Worm (Caenorhabditis elegans): ENCODE data around the gene npp-22.

ce11 chrV:11773934-11774333 is 40.7 kb upstream of the npp-22 start:
- peak; percentile 8 for TF ChIP-seq elt-2 (tag; optimal IDR thresholded peaks at IDR 0.05)
- TF ChIP-seq eor-1 (tag; optimal IDR thresholded peaks at IDR 0.05) = no peak
- no peak for TF ChIP-seq nhr-237 (tag; optimal IDR thresholded peaks at IDR 0.05)
